Worm (Caenorhabditis elegans) whole organism, late embryonic: ENCODE results near the gene ZK666.8.

Source experiments
- K02D7.2 ChIP-seq: sonication (generic microtip); optimal IDR thresholded peaks from 2 replicates; lab custom pipeline; 2017; ENCODE audit warnings: mild to moderate bottlenecking, missing genetic modification characterization, missing compliant biosample characterization
- ama-1 ChIP-seq: fragments of 150-350 bp; optimal IDR thresholded peaks from 2 replicates; lab custom pipeline; 2014
- ceh-45 ChIP-seq: fragments of 200-800 bp; sonication (Bioruptor generic); IDR thresholded peaks from 2 replicates; pipeline ENCODE4 v1.3.6; 2022; ENCODE audit warnings: missing genetic modification reagents, missing genetic modification characterization, missing compliant biosample characterization
- ceh-9 ChIP-seq: sonication (generic microtip); optimal IDR thresholded peaks from 2 replicates; lab custom pipeline; 2016; ENCODE audit warnings: mild to moderate bottlenecking, missing genetic modification characterization, inconsistent platforms, missing compliant biosample characterization
- dmd-4 ChIP-seq: sonication (generic microtip); optimal IDR thresholded peaks from 2 replicates; lab custom pipeline; 2016; ENCODE audit warnings: borderline replicate concordance, missing genetic modification characterization, missing compliant biosample characterization
- elt-2 ChIP-seq: sonication (generic microtip); optimal IDR thresholded peaks from 2 replicates; lab custom pipeline; 2016; ENCODE audit warnings: missing genetic modification reagents, missing genetic modification characterization, missing compliant biosample characterization
- fkh-10 ChIP-seq: fragments of 150-350 bp; optimal IDR thresholded peaks from 2 replicates; lab custom pipeline; 2014; ENCODE audit warnings: missing biosample characterization, missing genetic modification reagents, missing genetic modification characterization
- nhr-11 ChIP-seq: fragments of 150-350 bp; optimal IDR thresholded peaks from 2 replicates; lab custom pipeline; 2014; ENCODE audit warnings: missing biosample characterization, missing genetic modification characterization
- nhr-232 ChIP-seq: sonication (generic microtip); optimal IDR thresholded peaks from 2 replicates; lab custom pipeline; 2016; ENCODE audit warnings: missing genetic modification characterization, missing compliant biosample characterization
- pag-3 ChIP-seq: sonication (generic microtip); optimal IDR thresholded peaks from 2 replicates; lab custom pipeline; 2016; ENCODE audit warnings: missing compliant biosample characterization, missing genetic modification characterization, borderline replicate concordance
- rnt-1 ChIP-seq: sonication (generic microtip); optimal IDR thresholded peaks from 2 replicates; lab custom pipeline; 2016; ENCODE audit warnings: missing genetic modification characterization, missing compliant biosample characterization
- sox-2 ChIP-seq: fragments of 200-800 bp; sonication (Bioruptor generic); IDR thresholded peaks from 2 replicates; pipeline ENCODE4 v1.3.6; 2022; ENCODE audit warnings: missing genetic modification reagents, missing genetic modification characterization, missing compliant biosample characterization
- sox-4 ChIP-seq: sonication (generic microtip); optimal IDR thresholded peaks from 2 replicates; lab custom pipeline; 2017; ENCODE audit warnings: mild to moderate bottlenecking, missing genetic modification characterization, inconsistent platforms, missing compliant biosample characterization
- tbx-2 ChIP-seq: sonication (generic microtip); optimal IDR thresholded peaks from 2 replicates; lab custom pipeline; 2016; ENCODE audit warnings: missing genetic modification characterization, missing compliant biosample characterization

- no peak for TF ChIP-seq ceh-45 (GFP tag; lab: Robert Waterston, UW)
- TF ChIP-seq elt-2 = no peak
- TF ChIP-seq nhr-11 (tag; lab: Kevin White, UChicago) = no peak
- no peak for TF ChIP-seq tbx-2 (tag; lab: Kevin White, UChicago)
- TF ChIP-seq sox-4 (tag; lab: Kevin White, UChicago) = no peak
- no peak for TF ChIP-seq dmd-4 (tag; lab: Kevin White, UChicago)
- no peak for TF ChIP-seq K02D7.2 (tag; lab: Kevin White, UChicago)
- TF ChIP-seq sox-2 (GFP tag; lab: Robert Waterston, UW) = no peak
- no peak for TF ChIP-seq pag-3 (tag; lab: Kevin White, UChicago)
- TF ChIP-seq nhr-232 = no peak
- TF ChIP-seq rnt-1 (tag; lab: Kevin White, UChicago) = no peak
- TF ChIP-seq fkh-10 (GFP tag; lab: Kevin White, UChicago) = no peak
- no peak for TF ChIP-seq ceh-9
- TF ChIP-seq ama-1 (lab: Kevin White, UChicago) = no peak
Observed at ce11 chrII:10466552-10466951, 26.4 kb downstream of the ZK666.8 start, which contains the start of gene tnc-2.
